Fruit fly (Drosophila melanogaster): Measurements from ENCODE around the gene fzr.

fzr gene

dm6 chrX:4678913-4679812 lies at the start of gene fzr:
Gene fzr (minus strand): TSS chrX:4679537.
- no peak for TF ChIP-seq EcR (GFP tag; optimal IDR thresholded peaks at IDR 0.05)
- no peak for TF ChIP-seq pan (optimal IDR thresholded peaks at IDR 0.05)
- TF ChIP-seq CG8478 (optimal IDR thresholded peaks at IDR 0.05) = no peak
- no peak for TF ChIP-seq Dll (optimal IDR thresholded peaks at IDR 0.05)
- TF ChIP-seq psq (optimal IDR thresholded peaks at IDR 0.05) = no peak
- no peak for TF ChIP-seq usp (GFP tag; optimal IDR thresholded peaks at IDR 0.05)

dm6 chrX:4707237-4708066 lies 28.1 kb upstream of the fzr start, which contains the start of gene Proc-R:
Gene Proc-R (plus strand): TSS chrX:4707916.
- TF ChIP-seq Dll (optimal IDR thresholded peaks at IDR 0.05) = no peak
- TF ChIP-seq usp (GFP tag; optimal IDR thresholded peaks at IDR 0.05) = no peak
- no peak for TF ChIP-seq psq (optimal IDR thresholded peaks at IDR 0.05)
- no peak for TF ChIP-seq EcR (GFP tag; optimal IDR thresholded peaks at IDR 0.05)
- no peak for TF ChIP-seq pan (optimal IDR thresholded peaks at IDR 0.05)
- no peak for TF ChIP-seq CG8478 (optimal IDR thresholded peaks at IDR 0.05)

dm6 chrX:4705009-4705408 lies 25.7 kb upstream of the fzr start, which contains the start of gene CG7024:
Gene CG7024 (plus strand): TSS chrX:4705309.
- TF ChIP-seq EcR (GFP tag; optimal IDR thresholded peaks at IDR 0.05) (no peak), pan (optimal IDR thresholded peaks at IDR 0.05) (no peak), usp (GFP tag; optimal IDR thresholded peaks at IDR 0.05) (no peak), Dll (optimal IDR thresholded peaks at IDR 0.05) (no peak), CG8478 (optimal IDR thresholded peaks at IDR 0.05) (no peak)

dm6 chrX:4702804-4703414 lies 23.6 kb upstream of the fzr start:
- TF ChIP-seq psq (optimal IDR thresholded peaks at IDR 0.05) = no peak
- TF ChIP-seq CG8478 (optimal IDR thresholded peaks at IDR 0.05) = no peak
- no peak for TF ChIP-seq EcR (GFP tag; optimal IDR thresholded peaks at IDR 0.05)
- TF ChIP-seq Dll (optimal IDR thresholded peaks at IDR 0.05) = no peak
- no peak for TF ChIP-seq pan (optimal IDR thresholded peaks at IDR 0.05)
- no peak for TF ChIP-seq usp (GFP tag; optimal IDR thresholded peaks at IDR 0.05)

dm6 chrX:4702118-4702517 lies 22.8 kb upstream of the fzr start, which contains the start of gene Pdha:
Gene Pdha (plus strand): TSS chrX:4702284.
- no peak for TF ChIP-seq usp (GFP tag; optimal IDR thresholded peaks at IDR 0.05)
- TF ChIP-seq Dll (optimal IDR thresholded peaks at IDR 0.05) = no peak
- TF ChIP-seq CG8478 (optimal IDR thresholded peaks at IDR 0.05) = no peak
- no peak for TF ChIP-seq psq (optimal IDR thresholded peaks at IDR 0.05)
- no peak for TF ChIP-seq pan (optimal IDR thresholded peaks at IDR 0.05)
- TF ChIP-seq EcR (GFP tag; optimal IDR thresholded peaks at IDR 0.05) = no peak

dm6 chrX:4699775-4700174 lies 20.4 kb upstream of the fzr start:
- TF ChIP-seq CG8478 (optimal IDR thresholded peaks at IDR 0.05) (no peak), psq (optimal IDR thresholded peaks at IDR 0.05) (no peak), Dll (optimal IDR thresholded peaks at IDR 0.05) (no peak), pan (optimal IDR thresholded peaks at IDR 0.05) (no peak), usp (GFP tag; optimal IDR thresholded peaks at IDR 0.05) (no peak), EcR (GFP tag; optimal IDR thresholded peaks at IDR 0.05) (no peak)

dm6 chrX:4699370-4699769 lies 20.0 kb upstream of the fzr start:
- no peak for TF ChIP-seq usp (GFP tag; optimal IDR thresholded peaks at IDR 0.05)
- no peak for TF ChIP-seq psq (optimal IDR thresholded peaks at IDR 0.05)
- no peak for TF ChIP-seq CG8478 (optimal IDR thresholded peaks at IDR 0.05)
- TF ChIP-seq pan (optimal IDR thresholded peaks at IDR 0.05) = no peak
- TF ChIP-seq EcR (GFP tag; optimal IDR thresholded peaks at IDR 0.05) = no peak

- TF ChIP-seq psq (optimal IDR thresholded peaks at IDR 0.05) = no peak
- no peak for TF ChIP-seq usp (GFP tag; optimal IDR thresholded peaks at IDR 0.05)
- TF ChIP-seq pan (optimal IDR thresholded peaks at IDR 0.05) = no peak
- TF ChIP-seq EcR (GFP tag; optimal IDR thresholded peaks at IDR 0.05) = no peak
- no peak for TF ChIP-seq Dll (optimal IDR thresholded peaks at IDR 0.05)
- TF ChIP-seq CG8478 (optimal IDR thresholded peaks at IDR 0.05) = no peak
These were observed 14.8 kb upstream of the fzr start for dm6 chrX:4694104-4694503.

- TF ChIP-seq pan (optimal IDR thresholded peaks at IDR 0.05) (no peak), psq (optimal IDR thresholded peaks at IDR 0.05) (no peak)
These were observed 13.6 kb upstream of the fzr start for dm6 chrX:4692963-4693362.

dm6 chrX:4691226-4691625 lies 11.9 kb upstream of the fzr start:
- TF ChIP-seq CG8478 (optimal IDR thresholded peaks at IDR 0.05) (no peak), EcR (GFP tag; optimal IDR thresholded peaks at IDR 0.05) (no peak), Dll (optimal IDR thresholded peaks at IDR 0.05) (no peak), usp (GFP tag; optimal IDR thresholded peaks at IDR 0.05) (no peak), pan (optimal IDR thresholded peaks at IDR 0.05) (no peak), psq (optimal IDR thresholded peaks at IDR 0.05) (no peak)

dm6 chrX:4690767-4691166 lies 11.4 kb upstream of the fzr start:
- TF ChIP-seq EcR (GFP tag; optimal IDR thresholded peaks at IDR 0.05) (no peak), psq (optimal IDR thresholded peaks at IDR 0.05) (no peak), usp (GFP tag; optimal IDR thresholded peaks at IDR 0.05) (no peak), CG8478 (optimal IDR thresholded peaks at IDR 0.05) (no peak), pan (optimal IDR thresholded peaks at IDR 0.05) (no peak), Dll (optimal IDR thresholded peaks at IDR 0.05) (no peak)
